Worm (Caenorhabditis elegans) whole organism, midembryonic: ENCODE measurements around the gene K12H6.12.

Source experiments
- T22C8.4 ChIP-seq: fragments of 200-800 bp; sonication (Bioruptor generic); IDR thresholded peaks from 2 replicates; pipeline ENCODE4 v1.3.6; 2022; ENCODE audit warnings: missing genetic modification characterization, missing compliant biosample characterization
- cog-1 ChIP-seq: sonication (generic microtip); optimal IDR thresholded peaks from 2 replicates; lab custom pipeline; 2016; ENCODE audit warnings: missing genetic modification characterization, missing compliant biosample characterization
- flt-1 ChIP-seq: fragments of 200-800 bp; sonication (Bioruptor generic); IDR thresholded peaks from 2 replicates; pipeline ENCODE4 v1.3.6; 2022; ENCODE audit warnings: missing genetic modification characterization, missing compliant biosample characterization
- klf-2 ChIP-seq: fragments of 200-800 bp; sonication (Bioruptor generic); conservative IDR thresholded peaks from 2 replicates; pipeline ENCODE4 v1.3.6; 2022; ENCODE audit warnings: missing genetic modification reagents, missing genetic modification characterization, missing compliant biosample characterization
- med-1 ChIP-seq: sonication (generic microtip); optimal IDR thresholded peaks from 2 replicates; lab custom pipeline; 2017; ENCODE audit warnings: missing genetic modification characterization, mild to moderate bottlenecking, missing compliant biosample characterization, antibody characterized with exemption, missing genetic modification reagents; ENCODE audit not compliant: insufficient read depth
- ref-1 ChIP-seq: fragments of 200-800 bp; sonication (Bioruptor generic); conservative IDR thresholded peaks from 2 replicates; pipeline ENCODE4 v1.3.6; 2022; ENCODE audit warnings: missing genetic modification reagents, missing genetic modification characterization, missing compliant biosample characterization
- tab-1 ChIP-seq: fragments of 200-800 bp; sonication (Bioruptor generic); IDR thresholded peaks from 2 replicates; pipeline ENCODE4 v1.3.6; 2022; ENCODE audit warnings: missing genetic modification characterization, missing compliant biosample characterization
- ztf-23 ChIP-seq: fragments of 200-800 bp; sonication (Bioruptor generic); IDR thresholded peaks from 2 replicates; pipeline ENCODE4 v1.3.6; 2022; ENCODE audit warnings: missing genetic modification reagents, missing genetic modification characterization, missing compliant biosample characterization
- ztf-29 ChIP-seq: fragments of 200-800 bp; sonication (Bioruptor generic); IDR thresholded peaks from 2 replicates; pipeline ENCODE4 v1.3.6; 2022; ENCODE audit warnings: missing genetic modification reagents, missing genetic modification characterization, missing compliant biosample characterization

Gene K12H6.12

DNA sequence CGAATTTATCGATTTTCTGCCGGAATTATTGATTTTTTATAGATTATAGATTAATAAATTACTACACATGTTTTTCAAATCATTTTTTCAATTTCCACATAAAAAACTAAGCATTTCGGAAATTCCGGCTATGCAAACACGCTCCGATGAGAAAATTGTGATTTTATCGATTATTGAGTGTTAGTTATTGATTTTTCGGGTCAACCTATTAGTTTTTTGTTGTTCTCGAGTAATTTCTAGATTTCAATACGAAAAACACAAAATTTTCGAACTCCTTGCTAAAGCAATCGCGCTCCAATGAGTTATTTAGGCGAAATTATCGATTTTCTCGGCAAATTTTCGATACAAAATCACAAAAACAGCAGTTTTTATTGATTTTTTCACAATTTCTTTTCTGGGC, 12.5 kb upstream of the K12H6.12 start:
- TF ChIP-seq ztf-23 (GFP tag; lab: Robert Waterston, UW) (no peak), ref-1 (no peak), klf-2 (GFP tag; lab: Robert Waterston, UW) (no peak), tab-1 (GFP tag; lab: Robert Waterston, UW) (no peak), flt-1 (GFP tag; lab: Robert Waterston, UW) (no peak), med-1 (GFP tag; lab: Kevin White, UChicago) (no peak), cog-1 (tag; lab: Kevin White, UChicago) (no peak), T22C8.4 (GFP tag; lab: Robert Waterston, UW) (no peak), ztf-29 (no peak)

DNA sequence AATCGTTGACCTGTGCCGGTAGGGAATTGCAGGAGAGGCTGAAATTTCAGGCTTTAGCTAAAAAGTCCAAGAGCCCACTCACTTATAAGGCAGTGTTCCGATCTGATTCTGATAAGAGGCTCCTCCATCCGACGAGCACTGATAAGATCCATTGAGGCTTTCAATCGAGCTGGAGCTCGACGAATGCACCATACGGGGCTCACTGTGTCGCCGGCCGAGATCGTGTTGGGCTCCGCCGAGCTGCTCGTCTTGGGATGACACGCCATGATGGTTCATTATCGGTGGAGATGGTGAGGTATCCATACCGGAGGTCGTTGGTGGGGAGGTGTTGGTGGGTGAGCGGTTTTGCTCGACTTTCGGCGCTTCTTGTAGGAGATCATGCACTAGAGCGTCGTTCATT, 11.5 kb upstream of the K12H6.12 start:
- TF ChIP-seq tab-1 (GFP tag; lab: Robert Waterston, UW) (no peak), cog-1 (tag; lab: Kevin White, UChicago) (no peak), klf-2 (GFP tag; lab: Robert Waterston, UW) (no peak), med-1 (GFP tag; lab: Kevin White, UChicago) (no peak), ztf-23 (GFP tag; lab: Robert Waterston, UW) (no peak), flt-1 (GFP tag; lab: Robert Waterston, UW) (no peak), ref-1 (no peak), T22C8.4 (GFP tag; lab: Robert Waterston, UW) (no peak), ztf-29 (no peak)

DNA sequence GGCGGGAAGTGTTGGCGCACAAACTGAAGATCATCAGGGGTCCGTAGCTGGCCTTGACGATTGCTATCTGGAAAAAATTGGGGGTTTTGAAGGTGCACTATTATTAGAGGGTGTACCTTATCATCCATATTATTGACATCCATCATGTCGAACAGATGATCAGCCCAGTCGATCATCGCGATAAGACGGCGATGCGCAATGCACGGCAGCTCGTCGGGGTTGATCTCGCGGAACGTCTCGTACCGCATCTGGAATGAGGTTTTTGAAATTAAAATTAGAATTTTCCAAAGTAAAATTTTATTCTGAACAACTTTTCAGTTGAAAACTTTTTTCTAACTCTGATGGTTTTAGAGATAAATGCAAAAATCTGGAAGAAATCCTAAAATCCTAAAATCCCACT, 10.0 kb upstream of the K12H6.12 start:
- TF ChIP-seq ztf-29, result no peak
- TF ChIP-seq flt-1 (GFP tag; lab: Robert Waterston, UW), result no peak
- no peak for TF ChIP-seq klf-2 (GFP tag; lab: Robert Waterston, UW)
- no peak for TF ChIP-seq T22C8.4 (GFP tag; lab: Robert Waterston, UW)
- no peak for TF ChIP-seq ref-1
- TF ChIP-seq ztf-23 (GFP tag; lab: Robert Waterston, UW), result no peak
- no peak for TF ChIP-seq med-1 (GFP tag; lab: Kevin White, UChicago)
- no peak for TF ChIP-seq tab-1 (GFP tag; lab: Robert Waterston, UW)
- TF ChIP-seq cog-1 (tag; lab: Kevin White, UChicago), result no peak

DNA sequence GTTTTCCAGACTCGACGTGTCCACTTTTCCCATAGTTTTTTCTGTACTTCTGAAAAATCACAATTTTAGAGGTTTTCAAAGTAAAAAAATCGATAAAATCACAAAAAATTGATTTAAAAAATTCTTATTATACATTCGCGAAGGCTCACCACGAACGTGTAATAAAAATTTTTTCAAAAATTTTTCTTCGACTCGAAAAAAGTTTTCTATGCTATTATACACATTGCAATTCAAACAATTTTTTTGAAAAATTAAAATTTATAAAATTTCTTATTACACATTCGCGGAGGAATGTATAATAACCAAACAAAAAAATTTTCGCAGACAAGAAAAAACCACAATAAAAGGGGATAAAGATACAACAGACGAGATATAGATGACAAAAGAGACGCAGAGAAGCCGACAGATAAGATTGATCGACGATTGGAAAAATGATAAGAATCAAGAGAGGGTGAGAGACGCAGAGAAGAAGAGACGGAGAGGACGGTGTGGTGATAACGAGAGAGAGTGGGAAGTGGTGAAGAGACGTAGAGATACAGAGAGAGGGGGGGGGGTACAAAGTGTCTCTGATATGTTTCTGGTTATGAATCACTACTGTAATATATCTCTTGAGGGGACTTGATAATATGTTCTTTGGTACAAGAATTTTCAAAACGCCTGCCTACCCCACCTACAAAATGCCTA, 7.3 kb upstream of the K12H6.12 start, which contains the start of gene nhr-119:
Gene nhr-119 (minus strand): TSS at position 51 of the 684 bp plus-strand sequence.
- TF ChIP-seq ztf-29 (no peak), cog-1 (tag; lab: Kevin White, UChicago) (peak; percentile 10)

DNA sequence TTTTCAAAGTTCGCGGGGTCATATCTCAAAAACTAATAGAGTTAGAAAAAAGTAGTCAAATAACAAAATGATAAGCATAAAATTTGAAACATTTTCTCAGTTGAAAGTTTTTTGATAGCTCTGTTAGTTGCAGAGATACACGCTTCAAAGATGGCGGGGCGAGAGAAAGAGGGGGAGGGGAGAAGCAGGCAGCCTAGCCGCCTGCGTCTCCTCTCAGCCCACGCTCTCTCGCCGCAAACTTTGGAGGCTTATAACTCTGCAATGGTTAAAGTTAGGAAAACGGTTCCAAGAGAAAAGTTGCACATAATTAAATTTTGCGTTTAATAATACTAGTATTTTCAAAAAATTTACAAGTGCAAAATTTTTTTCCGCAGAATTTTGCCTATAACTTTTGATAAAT, 6.2 kb upstream of the K12H6.12 start:
- TF ChIP-seq tab-1 (GFP tag; lab: Robert Waterston, UW), result no peak
- no peak for TF ChIP-seq klf-2 (GFP tag; lab: Robert Waterston, UW)
- TF ChIP-seq T22C8.4 (GFP tag; lab: Robert Waterston, UW), result no peak
- no peak for TF ChIP-seq med-1 (GFP tag; lab: Kevin White, UChicago)
- TF ChIP-seq ztf-23 (GFP tag; lab: Robert Waterston, UW), result no peak
- no peak for TF ChIP-seq flt-1 (GFP tag; lab: Robert Waterston, UW)

DNA sequence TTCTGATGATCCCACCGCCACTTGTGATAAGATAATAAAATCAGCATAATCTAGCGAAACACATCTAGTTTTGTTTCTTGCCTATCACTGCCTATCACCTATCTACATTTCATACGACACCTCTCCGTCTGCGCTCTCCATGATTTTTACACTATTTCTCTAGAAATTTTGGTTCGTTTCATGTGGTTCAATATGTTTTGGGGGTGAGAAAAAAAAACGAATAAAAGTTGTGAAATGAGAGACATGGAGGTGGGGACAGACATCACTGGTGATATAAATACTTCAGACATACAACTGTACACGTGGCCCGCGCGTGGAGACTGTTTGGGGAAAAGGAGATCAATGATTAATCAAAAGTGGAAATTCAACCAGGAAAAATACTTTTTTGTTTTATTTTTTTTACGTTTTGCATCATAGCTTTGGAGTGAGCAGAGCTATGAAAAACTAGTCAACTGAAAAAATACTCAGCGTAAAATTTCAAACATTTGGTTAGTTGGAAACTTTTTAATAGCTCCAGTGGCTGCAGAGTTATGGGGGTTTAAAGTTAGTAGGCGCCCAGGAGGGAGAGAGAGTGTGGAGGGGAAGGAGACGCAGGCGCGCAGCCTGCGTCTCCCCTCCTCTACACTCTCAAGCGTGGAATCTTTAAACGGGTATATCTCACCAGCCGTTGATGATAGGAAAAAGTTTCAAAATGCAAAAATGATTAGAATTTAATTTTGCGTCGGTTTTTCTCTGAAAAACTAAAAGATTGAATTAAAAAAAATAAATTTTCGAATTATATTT, 5.0 kb upstream of the K12H6.12 start:
- TF ChIP-seq klf-2 (GFP tag; lab: Robert Waterston, UW) (no peak), ztf-23 (GFP tag; lab: Robert Waterston, UW) (no peak), ref-1 (no peak), T22C8.4 (GFP tag; lab: Robert Waterston, UW) (no peak), tab-1 (GFP tag; lab: Robert Waterston, UW) (no peak), flt-1 (GFP tag; lab: Robert Waterston, UW) (no peak), med-1 (GFP tag; lab: Kevin White, UChicago) (no peak), ztf-29 (no peak), cog-1 (tag; lab: Kevin White, UChicago) (no peak)

DNA sequence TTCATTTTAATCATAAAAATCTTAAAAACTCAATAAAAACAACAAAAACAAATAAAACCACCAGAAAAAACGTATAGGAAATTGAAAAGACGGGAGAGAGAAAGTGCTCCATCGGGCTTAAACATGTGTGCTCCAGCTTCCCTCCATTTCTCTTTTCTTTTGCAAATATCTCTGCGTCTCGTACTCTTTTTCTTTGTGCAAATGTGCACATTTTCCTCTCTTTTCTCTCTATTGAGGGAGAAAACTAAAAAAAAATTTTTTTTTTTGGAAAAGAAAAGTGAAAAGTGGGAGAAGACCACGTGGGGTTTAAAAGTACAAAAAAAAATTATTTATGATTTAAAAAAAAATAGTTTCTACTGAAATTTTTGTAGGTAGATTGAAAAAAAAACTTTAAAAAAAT, 3.7 kb upstream of the K12H6.12 start:
- no peak for TF ChIP-seq tab-1 (GFP tag; lab: Robert Waterston, UW)
- no peak for TF ChIP-seq ref-1
- no peak for TF ChIP-seq cog-1 (tag; lab: Kevin White, UChicago)
- no peak for TF ChIP-seq med-1 (GFP tag; lab: Kevin White, UChicago)
- no peak for TF ChIP-seq ztf-29

DNA sequence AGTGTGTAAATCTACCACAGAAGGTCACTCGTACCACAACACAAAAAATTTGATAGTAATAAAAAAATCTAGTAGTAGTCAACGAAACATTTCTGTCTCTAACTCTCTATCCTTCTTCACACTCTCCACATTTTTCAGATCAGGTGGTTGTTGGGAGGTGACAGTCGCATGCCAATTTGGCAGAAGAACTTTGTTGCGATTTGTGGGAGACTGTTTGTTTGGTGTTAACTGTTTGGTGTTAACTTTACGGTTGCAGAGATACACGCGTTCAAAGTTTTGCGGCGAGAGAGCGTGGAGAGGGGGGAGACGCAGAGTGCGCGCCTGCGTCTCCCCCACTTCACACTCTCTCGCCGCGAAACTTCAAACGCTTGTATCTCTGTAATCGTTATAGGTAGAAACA, 3.0 kb upstream of the K12H6.12 start:
- TF ChIP-seq tab-1 (GFP tag; lab: Robert Waterston, UW) (no peak), flt-1 (GFP tag; lab: Robert Waterston, UW) (no peak), med-1 (GFP tag; lab: Kevin White, UChicago) (no peak), klf-2 (GFP tag; lab: Robert Waterston, UW) (no peak), cog-1 (tag; lab: Kevin White, UChicago) (no peak), ztf-23 (GFP tag; lab: Robert Waterston, UW) (no peak), ztf-29 (no peak)

DNA sequence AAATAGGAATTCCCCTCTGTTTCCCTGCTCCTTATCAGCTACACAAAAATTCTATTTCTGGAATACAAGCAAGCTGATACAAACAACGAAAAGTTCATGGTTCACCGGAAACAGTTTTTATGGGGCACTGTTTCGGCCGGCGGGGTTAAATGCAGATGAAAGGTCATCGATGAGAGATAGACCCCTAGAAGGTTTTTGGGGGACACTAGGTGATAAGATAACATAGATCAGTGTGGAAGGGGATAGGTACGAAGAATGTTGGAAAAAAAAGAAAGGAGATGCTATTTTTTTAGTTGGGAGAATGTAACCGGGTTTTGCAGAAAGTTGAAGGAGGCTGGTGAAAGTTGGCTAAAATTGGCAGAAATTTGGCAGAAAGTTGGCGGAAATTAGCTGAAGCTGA, 2.4 kb upstream of the K12H6.12 start:
- no peak for TF ChIP-seq T22C8.4 (GFP tag; lab: Robert Waterston, UW)

DNA sequence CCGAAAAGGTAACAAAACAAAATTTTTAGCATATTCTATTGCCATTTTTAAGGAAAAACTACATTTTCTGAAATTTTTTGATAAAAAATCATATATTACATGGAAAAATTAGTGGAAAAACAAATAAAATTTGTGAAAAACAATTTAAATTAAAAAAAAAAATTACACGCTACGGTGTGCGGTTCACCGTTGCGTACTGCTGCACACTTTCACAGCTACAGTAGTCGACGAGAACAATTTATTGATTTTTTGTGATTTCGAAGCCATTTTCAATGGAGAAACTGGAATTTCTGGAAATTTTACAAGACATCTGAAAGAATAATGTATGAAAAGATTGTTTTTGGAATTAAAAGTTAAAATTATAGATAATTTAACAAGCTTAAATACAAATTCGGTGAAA, 7.1 kb downstream of the K12H6.12 start:
- TF ChIP-seq ztf-29 (no peak), cog-1 (tag; lab: Kevin White, UChicago) (no peak), klf-2 (GFP tag; lab: Robert Waterston, UW) (no peak), ztf-23 (GFP tag; lab: Robert Waterston, UW) (no peak), tab-1 (GFP tag; lab: Robert Waterston, UW) (no peak), med-1 (GFP tag; lab: Kevin White, UChicago) (no peak), ref-1 (no peak), T22C8.4 (GFP tag; lab: Robert Waterston, UW) (no peak), flt-1 (GFP tag; lab: Robert Waterston, UW) (no peak)
